Fruit fly (Drosophila melanogaster) whole organism, larva: Measurements from ENCODE around the gene CG12689.

Source experiments
- noc ChIP-seq: fragments of 200-800 bp; sonication (Bioruptor generic); optimal IDR thresholded peaks from 3 replicates; lab custom pipeline; 2019; ENCODE audit warnings: missing biosample characterization, mild to moderate bottlenecking, missing genetic modification characterization, moderate library complexity

Gene CG12689

dm6 chrX:7546362-7546761 lies 39.6 kb downstream of the CG12689 start:
- no peak for TF ChIP-seq noc (tag; lab: Kevin White, UChicago)

- TF ChIP-seq noc (tag; lab: Kevin White, UChicago): no peak
Measured at dm6 chrX:7543891-7544290, 42.0 kb downstream of the CG12689 start.

dm6 chrX:7542540-7542939 lies 43.4 kb downstream of the CG12689 start:
- no peak for TF ChIP-seq noc (tag; lab: Kevin White, UChicago)

- no peak for TF ChIP-seq noc (tag; lab: Kevin White, UChicago)
Measured at dm6 chrX:7541455-7541797, 44.5 kb downstream of the CG12689 start.

- TF ChIP-seq noc (tag; lab: Kevin White, UChicago): no peak
Measured at dm6 chrX:7540749-7541454, 45.0 kb downstream of the CG12689 start.

dm6 chrX:7539126-7539525 lies 46.8 kb downstream of the CG12689 start:
- no peak for TF ChIP-seq noc (tag; lab: Kevin White, UChicago)

dm6 chrX:7537829-7538228 lies 48.1 kb downstream of the CG12689 start:
- TF ChIP-seq noc (tag; lab: Kevin White, UChicago): no peak

- no peak for TF ChIP-seq noc (tag; lab: Kevin White, UChicago)
Measured at dm6 chrX:7536859-7537258, 49.1 kb downstream of the CG12689 start, which contains the start of gene CG32720. Gene CG32720, minus strand, starts transcription at chrX:7536959.
